Worm (Caenorhabditis elegans): ENCODE data around the gene tbc-13.

Gene tbc-13

ce11 chrX:12476412-12476811, 8.4 kb upstream of the tbc-13 start:
- TF ChIP-seq mab-5 (tag; optimal IDR thresholded peaks at IDR 0.05) (no peak), nhr-76 (tag; optimal IDR thresholded peaks at IDR 0.05) (no peak), ham-2 (GFP tag; optimal IDR thresholded peaks at IDR 0.05) (no peak), drap-1 (GFP tag; optimal IDR thresholded peaks at IDR 0.05) (no peak)

DNA sequence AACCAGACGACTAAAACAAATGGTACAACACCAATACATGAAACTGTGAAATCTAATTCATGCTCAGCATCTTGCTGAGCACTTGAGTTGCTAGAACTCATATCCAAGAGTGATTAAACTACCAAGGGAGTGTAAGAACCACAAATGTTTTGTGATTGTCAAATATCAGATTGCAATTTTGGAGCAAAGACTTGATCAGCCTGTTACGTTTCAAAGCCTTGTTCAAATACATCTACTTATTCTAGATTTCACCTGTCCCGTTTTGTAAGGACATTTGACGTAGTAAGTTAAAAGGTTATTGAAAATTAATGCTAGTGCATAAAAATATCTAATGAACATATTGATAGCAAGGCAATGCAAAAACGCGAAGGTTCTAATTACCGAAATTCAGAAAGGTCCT, 7.5 kb upstream of the tbc-13 start, which contains the start of gene F45E6.1:
TSS of gene F45E6.1 (minus strand) at position 101 of the 400 bp plus-strand sequence.
- TF ChIP-seq flh-1 (GFP tag; optimal IDR thresholded peaks at IDR 0.05) (no peak), mep-1 (tag; optimal IDR thresholded peaks at IDR 0.05) (no peak), nhr-12 (tag; optimal IDR thresholded peaks at IDR 0.05) (no peak), ceh-83 (GFP tag; optimal IDR thresholded peaks at IDR 0.05) (no peak), nhr-237 (tag; optimal IDR thresholded peaks at IDR 0.05) (no peak), mab-5 (tag; optimal IDR thresholded peaks at IDR 0.05) (no peak), ztf-11 (tag; optimal IDR thresholded peaks at IDR 0.05) (no peak), sem-2 (GFP tag; optimal IDR thresholded peaks at IDR 0.05) (no peak), zip-8 (tag; optimal IDR thresholded peaks at IDR 0.05) (no peak), nhr-76 (tag; optimal IDR thresholded peaks at IDR 0.05) (no peak), unc-62 (GFP tag; optimal IDR thresholded peaks at IDR 0.05) (no peak), lin-32 (GFP tag; optimal IDR thresholded peaks at IDR 0.05) (no peak), ceh-43 (GFP tag; optimal IDR thresholded peaks at IDR 0.05) (no peak), lin-13 (tag; optimal IDR thresholded peaks at IDR 0.05) (no peak)

DNA sequence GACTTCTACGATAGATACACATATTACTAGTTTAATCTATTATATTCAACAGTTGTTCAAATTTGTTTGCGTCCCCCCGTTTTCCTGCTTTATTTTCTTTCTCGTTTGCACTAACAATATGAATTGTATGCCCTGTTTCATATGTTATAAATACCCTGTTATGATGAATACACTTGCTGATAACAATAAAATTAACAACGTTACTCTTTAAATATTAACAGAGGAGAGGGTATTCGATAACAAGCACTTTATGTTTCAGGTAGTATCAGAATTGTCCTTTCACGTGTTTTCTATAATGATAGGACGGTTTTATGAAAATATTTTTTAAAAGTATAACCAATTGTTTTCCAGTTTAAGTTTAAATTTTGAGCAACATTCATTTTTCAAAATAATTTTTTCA, 6.4 kb upstream of the tbc-13 start:
- TF ChIP-seq mep-1 (tag; optimal IDR thresholded peaks at IDR 0.05) = no peak
- TF ChIP-seq ztf-11 (tag; optimal IDR thresholded peaks at IDR 0.05) = no peak
- TF ChIP-seq unc-39 (tag; optimal IDR thresholded peaks at IDR 0.05) = no peak
- TF ChIP-seq ces-1 (GFP tag; optimal IDR thresholded peaks at IDR 0.05) = no peak
- TF ChIP-seq elt-3 (tag; optimal IDR thresholded peaks at IDR 0.05) = no peak
- no peak for TF ChIP-seq tbx-8 (GFP tag; optimal IDR thresholded peaks at IDR 0.05)
- TF ChIP-seq lin-13 (tag; optimal IDR thresholded peaks at IDR 0.05) = no peak
- no peak for TF ChIP-seq ceh-43 (GFP tag; optimal IDR thresholded peaks at IDR 0.05)
- no peak for TF ChIP-seq lsy-2 (tag; optimal IDR thresholded peaks at IDR 0.05)
- no peak for TF ChIP-seq flh-1 (GFP tag; optimal IDR thresholded peaks at IDR 0.05)
- TF ChIP-seq snpc-4 (tag; optimal IDR thresholded peaks at IDR 0.05) = no peak
- TF ChIP-seq ceh-83 (GFP tag; optimal IDR thresholded peaks at IDR 0.05) = no peak
- no peak for TF ChIP-seq mab-5 (tag; optimal IDR thresholded peaks at IDR 0.05)
- TF ChIP-seq nhr-28 (tag; optimal IDR thresholded peaks at IDR 0.05) = no peak
- TF ChIP-seq bed-3 (GFP tag; optimal IDR thresholded peaks at IDR 0.05) = no peak

- no peak for TF ChIP-seq blmp-1 (tag; optimal IDR thresholded peaks at IDR 0.05)
- peak; percentile 95 for TF ChIP-seq ces-1 (GFP tag; optimal IDR thresholded peaks at IDR 0.05)
- no peak for TF ChIP-seq nhr-237 (tag; optimal IDR thresholded peaks at IDR 0.05)
- TF ChIP-seq sem-2 (GFP tag; optimal IDR thresholded peaks at IDR 0.05) = no peak
- TF ChIP-seq hlh-1 (tag; optimal IDR thresholded peaks at IDR 0.05) = no peak
These were observed 5.8 kb upstream of the tbc-13 start for ce11 chrX:12479027-12479426.

DNA sequence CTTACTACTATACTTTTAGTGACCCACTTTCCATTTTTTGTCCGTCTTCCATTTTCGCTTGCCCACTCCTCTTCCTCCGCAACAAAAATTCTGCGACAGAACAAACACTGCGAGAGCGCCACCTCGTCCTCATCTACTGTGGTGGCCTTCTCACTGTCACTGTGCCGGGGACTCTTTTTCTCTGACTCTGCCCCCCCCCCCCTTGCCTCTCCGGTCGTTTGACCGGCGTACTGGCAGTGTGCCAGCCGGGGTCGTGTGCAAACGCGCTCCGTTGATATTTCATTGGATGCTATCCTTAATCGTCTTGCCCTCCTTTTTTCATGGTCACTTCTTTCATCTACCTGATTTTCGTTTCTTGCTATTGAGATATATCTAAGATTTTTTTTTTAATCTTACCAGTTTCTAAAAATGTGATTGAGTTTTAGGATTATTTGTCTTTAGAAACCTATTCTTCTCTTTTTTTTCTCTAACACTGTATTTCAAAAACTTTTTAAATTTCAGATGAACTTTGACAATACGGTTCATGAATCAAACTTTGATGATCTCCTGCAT, 4.3 kb upstream of the tbc-13 start, which contains the start of gene atf-6:
TSS of gene atf-6 (plus strand) at position 502 of the 552 bp plus-strand sequence.
- no peak for TF ChIP-seq ceh-39 (tag; optimal IDR thresholded peaks at IDR 0.05)
- peak; percentile 71 for TF ChIP-seq M03D4.4 (tag; optimal IDR thresholded peaks at IDR 0.05)
- no peak for TF ChIP-seq snpc-4 (tag; optimal IDR thresholded peaks at IDR 0.05)
- TF ChIP-seq mls-2 (tag; optimal IDR thresholded peaks at IDR 0.05) = peak; percentile 81
- peak; percentile 49 for TF ChIP-seq lin-32 (GFP tag; optimal IDR thresholded peaks at IDR 0.05)
- peak; percentile 60 for TF ChIP-seq pha-4 (tag; optimal IDR thresholded peaks at IDR 0.05)
- no peak for TF ChIP-seq nhr-28 (tag; optimal IDR thresholded peaks at IDR 0.05)
- no peak for TF ChIP-seq ceh-83 (GFP tag; optimal IDR thresholded peaks at IDR 0.05)
- TF ChIP-seq blmp-1 (tag; optimal IDR thresholded peaks at IDR 0.05) = no peak
- peak; percentile 71 for TF ChIP-seq unc-120 (tag; optimal IDR thresholded peaks at IDR 0.05; ENCODE audit: poor library complexity, severe bottlenecking)
- no peak for TF ChIP-seq hlh-1 (tag; optimal IDR thresholded peaks at IDR 0.05)
- TF ChIP-seq nhr-76 (tag; optimal IDR thresholded peaks at IDR 0.05) = no peak
- TF ChIP-seq ceh-43 (GFP tag; optimal IDR thresholded peaks at IDR 0.05) = peak; percentile 3
- no peak for TF ChIP-seq elt-1 (tag; optimal IDR thresholded peaks at IDR 0.05; ENCODE audit: borderline replicate concordance, insufficient read depth)
- TF ChIP-seq mab-5 (tag; optimal IDR thresholded peaks at IDR 0.05) = no peak
- TF ChIP-seq nhr-237 (tag; optimal IDR thresholded peaks at IDR 0.05) = peak; percentile 53
- peak; percentile 40 for TF ChIP-seq ces-1 (GFP tag; optimal IDR thresholded peaks at IDR 0.05)
- peak; percentile 64 for TF ChIP-seq lin-13 (tag; optimal IDR thresholded peaks at IDR 0.05)
- TF ChIP-seq zip-8 (tag; optimal IDR thresholded peaks at IDR 0.05) = no peak
- TF ChIP-seq lsy-2 (tag; optimal IDR thresholded peaks at IDR 0.05) = peak; percentile 46
- TF ChIP-seq unc-39 (tag; optimal IDR thresholded peaks at IDR 0.05) = no peak
- TF ChIP-seq ztf-11 (tag; optimal IDR thresholded peaks at IDR 0.05) = peak; percentile 6
- peak; percentile 19 for TF ChIP-seq unc-62 (GFP tag; optimal IDR thresholded peaks at IDR 0.05)
- no peak for TF ChIP-seq sem-2 (GFP tag; optimal IDR thresholded peaks at IDR 0.05)
- peak; percentile 68 for TF ChIP-seq cnd-1 (tag; optimal IDR thresholded peaks at IDR 0.05)
- peak; percentile 78 for TF ChIP-seq sptf-1 (tag; optimal IDR thresholded peaks at IDR 0.05)
- peak; percentile 25 for TF ChIP-seq ham-2 (GFP tag; optimal IDR thresholded peaks at IDR 0.05)
- peak; percentile 47 for TF ChIP-seq mep-1 (tag; optimal IDR thresholded peaks at IDR 0.05)
- peak; percentile 46 for TF ChIP-seq nhr-2 (tag; optimal IDR thresholded peaks at IDR 0.05)
- no peak for TF ChIP-seq bed-3 (GFP tag; optimal IDR thresholded peaks at IDR 0.05)
- TF ChIP-seq tbx-8 (GFP tag; optimal IDR thresholded peaks at IDR 0.05) = no peak
- no peak for TF ChIP-seq elt-3 (tag; optimal IDR thresholded peaks at IDR 0.05)
- peak; percentile 38 for TF ChIP-seq flh-1 (GFP tag; optimal IDR thresholded peaks at IDR 0.05)
- peak; percentile 72 for TF ChIP-seq drap-1 (GFP tag; optimal IDR thresholded peaks at IDR 0.05)
- TF ChIP-seq nhr-12 (tag; optimal IDR thresholded peaks at IDR 0.05) = no peak

Measured in whole organism, mixed stage, embryonic.